Fruit fly (Drosophila melanogaster): ENCODE measurements around the gene Rb97D.

DNA sequence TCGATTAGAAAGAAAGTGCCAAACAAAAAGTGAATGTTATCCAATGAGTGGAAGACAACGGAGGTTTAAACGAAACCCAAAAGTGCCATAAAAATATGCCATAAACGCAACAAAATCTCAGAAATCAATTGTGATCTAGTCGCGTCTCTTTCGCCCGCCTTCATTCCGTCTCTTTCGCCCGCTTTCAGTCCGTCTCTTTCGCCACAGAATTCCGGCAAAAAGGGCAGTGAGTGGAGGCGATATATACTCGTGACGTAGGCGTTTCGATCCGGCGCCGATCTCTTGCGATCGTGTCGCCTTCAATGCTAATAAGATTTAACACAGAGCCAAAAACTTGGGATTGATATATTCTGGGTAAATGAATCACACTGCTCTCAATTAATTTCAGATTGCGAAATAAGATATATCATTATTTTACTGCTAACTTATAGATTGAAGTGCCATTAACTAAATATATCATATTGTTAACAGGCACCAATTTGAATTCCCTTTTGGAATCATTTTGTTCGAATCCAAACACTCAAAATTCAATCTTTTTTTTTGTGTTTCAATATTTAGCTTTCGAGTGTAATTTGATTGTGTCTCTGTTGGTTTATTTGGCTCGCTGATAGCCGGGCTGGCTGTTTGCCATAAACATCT, 12.7 kb upstream of the Rb97D start:
- no peak for TF ChIP-seq CG7101 (tag; optimal IDR thresholded peaks at IDR 0.05)
- no peak for TF ChIP-seq bab1 (GFP tag; optimal IDR thresholded peaks at IDR 0.05)

All from whole organism, adult.